Worm (Caenorhabditis elegans): ENCODE measurements around the gene M199.9.

M199.9 gene

ce11 chrIV:15127731-15128130 is at the start of gene M199.9:
TSS of gene M199.9 (minus strand) at chrIV:15127831.
- no peak for TF ChIP-seq ceh-9 (tag; optimal IDR thresholded peaks at IDR 0.05)
- TF ChIP-seq hlh-13 (GFP tag; optimal IDR thresholded peaks at IDR 0.05), result no peak
- TF ChIP-seq gmeb-2 (tag; optimal IDR thresholded peaks at IDR 0.05), result no peak
- TF ChIP-seq ceh-34 (tag; optimal IDR thresholded peaks at IDR 0.05), result no peak

- no peak for TF ChIP-seq nhr-11 (tag; optimal IDR thresholded peaks at IDR 0.05)
- TF ChIP-seq C38D4.7 (GFP tag; optimal IDR thresholded peaks at IDR 0.05), result no peak
- no peak for TF ChIP-seq fkh-10 (GFP tag; optimal IDR thresholded peaks at IDR 0.05)
- no peak for TF ChIP-seq ceh-48 (tag; optimal IDR thresholded peaks at IDR 0.05)
- TF ChIP-seq ceh-18 (tag; optimal IDR thresholded peaks at IDR 0.05), result no peak
- TF ChIP-seq hlh-8 (tag; optimal IDR thresholded peaks at IDR 0.05), result no peak
- TF ChIP-seq pros-1 (tag; optimal IDR thresholded peaks at IDR 0.05), result no peak
- TF ChIP-seq F13H6.1 (tag; optimal IDR thresholded peaks at IDR 0.05), result no peak
- TF ChIP-seq tbx-2 (tag; optimal IDR thresholded peaks at IDR 0.05), result no peak
- TF ChIP-seq sox-2 (GFP tag; IDR thresholded peaks at IDR 0.05), result no peak
- no peak for TF ChIP-seq pag-3 (tag; optimal IDR thresholded peaks at IDR 0.05; ENCODE audit: borderline replicate concordance)
- no peak for TF ChIP-seq hlh-30 (tag; optimal IDR thresholded peaks at IDR 0.05; ENCODE audit: insufficient read depth)
- no peak for TF ChIP-seq nhr-232 (tag; optimal IDR thresholded peaks at IDR 0.05)
- TF ChIP-seq ets-4 (tag; optimal IDR thresholded peaks at IDR 0.05), result no peak
- no peak for TF ChIP-seq madf-2 (tag; optimal IDR thresholded peaks at IDR 0.05)
- TF ChIP-seq pha-2 (tag; optimal IDR thresholded peaks at IDR 0.05), result no peak
These were observed 48.0 kb upstream of the M199.9 start, which contains the start of gene Y40H7A.4 for ce11 chrIV:15175487-15176128. TSS of gene Y40H7A.4 (minus strand) at chrIV:15175537.

ce11 chrIV:15168442-15168841 is 40.8 kb upstream of the M199.9 start:
- no peak for TF ChIP-seq sdc-2 (tag; optimal IDR thresholded peaks at IDR 0.05)
- TF ChIP-seq ceh-31 (tag; optimal IDR thresholded peaks at IDR 0.05), result no peak
- TF ChIP-seq mec-3 (tag; optimal IDR thresholded peaks at IDR 0.05; ENCODE audit: borderline replicate concordance), result no peak
- no peak for TF ChIP-seq pqm-1 (tag; optimal IDR thresholded peaks at IDR 0.05)
- TF ChIP-seq ceh-30 (tag; optimal IDR thresholded peaks at IDR 0.05), result no peak
- no peak for TF ChIP-seq hlh-6 (tag; optimal IDR thresholded peaks at IDR 0.05)
- TF ChIP-seq sox-4 (tag; optimal IDR thresholded peaks at IDR 0.05), result no peak
- no peak for TF ChIP-seq pag-3 (tag; optimal IDR thresholded peaks at IDR 0.05; ENCODE audit: borderline replicate concordance)
- no peak for TF ChIP-seq che-1 (tag; optimal IDR thresholded peaks at IDR 0.05)
- TF ChIP-seq ceh-2 (tag; optimal IDR thresholded peaks at IDR 0.05), result no peak
- TF ChIP-seq K09A11.1 (tag; optimal IDR thresholded peaks at IDR 0.05; ENCODE audit: insufficient read depth), result no peak
- no peak for TF ChIP-seq fkh-6 (tag; optimal IDR thresholded peaks at IDR 0.05)
- no peak for TF ChIP-seq ttx-3 (tag; optimal IDR thresholded peaks at IDR 0.05)
- TF ChIP-seq madf-2 (tag; optimal IDR thresholded peaks at IDR 0.05), result no peak

ce11 chrIV:15165602-15166001 is 38.0 kb upstream of the M199.9 start:
- TF ChIP-seq ceh-45 (GFP tag; IDR thresholded peaks at IDR 0.05), result no peak

- TF ChIP-seq hlh-13 (GFP tag; optimal IDR thresholded peaks at IDR 0.05), result no peak
- no peak for TF ChIP-seq pat-9 (tag; optimal IDR thresholded peaks at IDR 0.05)
- TF ChIP-seq ceh-34 (tag; optimal IDR thresholded peaks at IDR 0.05), result no peak
- no peak for TF ChIP-seq ceh-9 (tag; optimal IDR thresholded peaks at IDR 0.05)
- TF ChIP-seq ceh-45 (GFP tag; IDR thresholded peaks at IDR 0.05), result no peak
- TF ChIP-seq zip-5 (tag; optimal IDR thresholded peaks at IDR 0.05), result no peak
- TF ChIP-seq hlh-8 (tag; optimal IDR thresholded peaks at IDR 0.05), result no peak
- TF ChIP-seq tbx-7 (tag; optimal IDR thresholded peaks at IDR 0.05), result no peak
- TF ChIP-seq unc-86 (tag; optimal IDR thresholded peaks at IDR 0.05), result no peak
- no peak for TF ChIP-seq dve-1 (tag; optimal IDR thresholded peaks at IDR 0.05)
- no peak for TF ChIP-seq sdc-2 (tag; optimal IDR thresholded peaks at IDR 0.05)
- no peak for TF ChIP-seq rnt-1 (tag; optimal IDR thresholded peaks at IDR 0.05)
- TF ChIP-seq ama-1 (optimal IDR thresholded peaks at IDR 0.05), result no peak
- TF ChIP-seq C08G9.2 (tag; optimal IDR thresholded peaks at IDR 0.05), result no peak
These were observed 19.5 kb upstream of the M199.9 start, which contains the start of gene str-78 for ce11 chrIV:15147104-15147503. TSS of gene str-78 (minus strand) at chrIV:15147204.
